Worm (Caenorhabditis elegans) whole organism, midembryonic: Measurements from ENCODE around the gene C55B6.5.

Source experiments
- T22C8.4 ChIP-seq: fragments of 200-800 bp; sonication (Bioruptor generic); IDR thresholded peaks from 2 replicates; pipeline ENCODE4 v1.3.6; 2022; ENCODE audit warnings: missing genetic modification characterization, missing compliant biosample characterization
- cog-1 ChIP-seq: sonication (generic microtip); optimal IDR thresholded peaks from 2 replicates; lab custom pipeline; 2016; ENCODE audit warnings: missing genetic modification characterization, missing compliant biosample characterization
- flt-1 ChIP-seq: fragments of 200-800 bp; sonication (Bioruptor generic); IDR thresholded peaks from 2 replicates; pipeline ENCODE4 v1.3.6; 2022; ENCODE audit warnings: missing genetic modification characterization, missing compliant biosample characterization
- klf-2 ChIP-seq: fragments of 200-800 bp; sonication (Bioruptor generic); conservative IDR thresholded peaks from 2 replicates; pipeline ENCODE4 v1.3.6; 2022; ENCODE audit warnings: missing genetic modification reagents, missing genetic modification characterization, missing compliant biosample characterization
- med-1 ChIP-seq: sonication (generic microtip); optimal IDR thresholded peaks from 2 replicates; lab custom pipeline; 2017; ENCODE audit warnings: missing genetic modification characterization, mild to moderate bottlenecking, missing compliant biosample characterization, antibody characterized with exemption, missing genetic modification reagents; ENCODE audit not compliant: insufficient read depth
- ref-1 ChIP-seq: fragments of 200-800 bp; sonication (Bioruptor generic); conservative IDR thresholded peaks from 2 replicates; pipeline ENCODE4 v1.3.6; 2022; ENCODE audit warnings: missing genetic modification reagents, missing genetic modification characterization, missing compliant biosample characterization
- tab-1 ChIP-seq: fragments of 200-800 bp; sonication (Bioruptor generic); IDR thresholded peaks from 2 replicates; pipeline ENCODE4 v1.3.6; 2022; ENCODE audit warnings: missing genetic modification characterization, missing compliant biosample characterization
- ztf-23 ChIP-seq: fragments of 200-800 bp; sonication (Bioruptor generic); IDR thresholded peaks from 2 replicates; pipeline ENCODE4 v1.3.6; 2022; ENCODE audit warnings: missing genetic modification reagents, missing genetic modification characterization, missing compliant biosample characterization
- ztf-29 ChIP-seq: fragments of 200-800 bp; sonication (Bioruptor generic); IDR thresholded peaks from 2 replicates; pipeline ENCODE4 v1.3.6; 2022; ENCODE audit warnings: missing genetic modification reagents, missing genetic modification characterization, missing compliant biosample characterization

Gene C55B6.5

DNA sequence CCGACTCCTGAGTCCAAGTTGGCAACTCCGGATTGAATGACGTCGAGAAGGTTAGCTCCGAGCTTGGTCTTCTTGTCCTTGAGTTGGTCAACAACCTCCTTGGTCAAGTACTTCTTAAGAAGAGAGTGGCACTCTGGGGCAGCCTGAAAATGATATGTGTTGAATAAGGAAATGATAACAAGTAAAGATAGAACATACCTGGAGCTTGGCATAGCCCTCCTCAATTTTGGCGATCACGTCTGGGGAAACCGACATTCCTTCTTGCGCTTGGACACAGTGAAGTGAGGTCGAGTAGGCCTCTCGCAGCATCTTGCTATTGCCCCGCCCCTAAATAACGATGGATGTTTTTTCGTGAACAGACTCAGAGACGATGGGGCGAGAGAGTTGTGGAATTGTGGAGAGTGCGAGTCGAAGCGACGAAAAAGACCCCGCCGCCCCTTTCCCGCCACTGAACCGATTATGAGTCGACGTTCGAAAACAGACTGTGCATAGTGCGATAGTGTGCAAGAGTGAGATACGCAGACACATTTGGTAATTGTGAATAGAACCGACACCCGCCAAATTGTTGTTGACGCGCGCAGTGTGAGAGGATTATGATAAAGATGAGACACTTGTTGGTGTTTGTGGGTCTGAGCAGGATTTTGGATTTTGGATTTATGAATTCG lies 27.2 kb upstream of the C55B6.5 start:
- TF ChIP-seq ref-1 (GFP tag; lab: Robert Waterston, UW) (no peak), T22C8.4 (no peak), cog-1 (tag; lab: Kevin White, UChicago) (peak; percentile 86)

DNA sequence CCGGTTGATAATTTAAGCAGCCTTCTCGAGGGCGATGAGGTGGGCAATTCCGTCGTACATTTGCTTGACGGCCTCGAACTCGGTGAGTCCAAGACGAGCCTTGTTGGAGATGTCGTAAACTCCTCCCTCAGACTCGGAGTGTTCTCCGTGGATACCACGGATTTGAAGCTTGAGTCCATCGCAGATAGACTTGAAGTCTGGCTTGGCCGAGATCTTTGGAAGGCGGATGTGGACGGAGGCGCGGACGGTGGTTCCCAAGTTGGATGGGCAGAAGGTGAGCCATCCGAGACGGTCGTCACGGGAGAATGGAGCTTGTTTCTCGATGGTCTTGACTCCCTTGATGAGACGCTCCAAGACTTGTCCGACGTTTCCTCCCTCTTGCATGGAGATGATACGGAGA lies 25.8 kb upstream of the C55B6.5 start:
- TF ChIP-seq flt-1 (0 out of 2 replicates have a peak, but pooled peaks have one; percentile 23), cog-1 (tag; lab: Kevin White, UChicago) (no peak)

DNA sequence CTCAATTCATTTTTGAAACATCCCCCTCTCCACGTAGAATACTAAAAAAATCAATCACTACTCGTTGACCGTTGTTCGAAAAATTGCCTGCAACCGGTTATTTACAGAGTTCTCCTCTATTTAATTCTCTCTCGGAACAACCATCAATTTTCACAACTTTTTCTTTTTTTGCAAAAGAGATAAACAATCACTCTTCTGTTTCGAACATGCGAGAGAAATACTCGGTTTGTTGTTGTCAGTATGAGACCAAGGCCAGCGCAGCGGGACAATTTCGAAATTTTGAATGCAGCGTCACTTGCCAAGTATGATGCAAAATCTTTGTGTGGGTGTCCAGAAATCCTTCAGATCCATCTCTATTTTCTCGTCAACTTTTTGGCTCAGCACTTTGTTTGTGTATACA lies 25.2 kb upstream of the C55B6.5 start:
- TF ChIP-seq ref-1 (GFP tag; lab: Robert Waterston, UW), result no peak
- TF ChIP-seq T22C8.4, result no peak
- TF ChIP-seq tab-1, result no peak
- TF ChIP-seq ztf-29 (GFP tag; lab: Robert Waterston, UW), result no peak
- TF ChIP-seq klf-2 (GFP tag; lab: Robert Waterston, UW), result no peak
- TF ChIP-seq cog-1 (tag; lab: Kevin White, UChicago), result no peak
- TF ChIP-seq med-1, result no peak
- no peak for TF ChIP-seq flt-1
- TF ChIP-seq ztf-23 (GFP tag; lab: Robert Waterston, UW), result no peak

DNA sequence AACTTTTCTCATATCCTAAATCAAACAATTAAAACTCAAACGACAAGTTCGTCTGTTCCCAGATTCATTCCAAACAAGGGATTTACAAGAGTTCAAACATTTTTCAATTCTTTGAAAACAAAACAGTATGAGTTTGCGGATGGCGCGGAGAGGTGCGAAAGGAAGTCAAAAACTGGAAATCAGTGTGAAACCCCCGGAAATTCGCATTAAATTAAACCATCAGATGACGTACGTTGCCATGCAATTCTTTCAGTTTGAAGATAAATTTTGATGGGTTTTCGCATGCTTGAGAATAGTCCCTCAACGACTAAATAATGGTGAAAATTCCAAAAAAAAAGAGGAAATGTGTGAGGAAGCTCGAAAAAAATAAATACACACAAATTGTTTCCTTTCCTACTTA lies 24.3 kb upstream of the C55B6.5 start:
- TF ChIP-seq T22C8.4, result no peak
- no peak for TF ChIP-seq ztf-23 (GFP tag; lab: Robert Waterston, UW)
- no peak for TF ChIP-seq cog-1 (tag; lab: Kevin White, UChicago)
- no peak for TF ChIP-seq med-1
- no peak for TF ChIP-seq ztf-29 (GFP tag; lab: Robert Waterston, UW)
- no peak for TF ChIP-seq flt-1
- no peak for TF ChIP-seq klf-2 (GFP tag; lab: Robert Waterston, UW)
- no peak for TF ChIP-seq ref-1 (GFP tag; lab: Robert Waterston, UW)
- TF ChIP-seq tab-1, result no peak

DNA sequence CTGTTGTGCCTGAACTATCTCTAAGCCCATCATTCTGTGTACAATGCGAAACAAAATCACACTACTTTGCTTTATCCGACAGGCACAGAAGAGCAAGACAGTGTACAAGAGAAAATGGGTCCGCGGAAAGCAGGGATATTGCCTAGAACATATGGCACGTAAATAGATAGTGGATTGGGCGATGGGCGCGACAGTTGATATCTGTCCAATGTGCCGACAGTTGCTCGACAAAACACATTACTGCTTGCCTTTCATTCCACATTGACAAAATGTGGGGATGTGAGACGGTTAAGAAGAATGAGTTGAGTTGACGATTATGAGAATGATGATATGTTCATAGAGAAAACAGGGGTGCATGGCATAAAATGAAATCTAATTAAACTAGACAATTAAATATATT lies 19.9 kb upstream of the C55B6.5 start:
- TF ChIP-seq flt-1, result no peak
- TF ChIP-seq ztf-29 (GFP tag; lab: Robert Waterston, UW), result no peak
- TF ChIP-seq med-1, result no peak
- TF ChIP-seq klf-2 (GFP tag; lab: Robert Waterston, UW), result no peak
- TF ChIP-seq T22C8.4, result no peak

DNA sequence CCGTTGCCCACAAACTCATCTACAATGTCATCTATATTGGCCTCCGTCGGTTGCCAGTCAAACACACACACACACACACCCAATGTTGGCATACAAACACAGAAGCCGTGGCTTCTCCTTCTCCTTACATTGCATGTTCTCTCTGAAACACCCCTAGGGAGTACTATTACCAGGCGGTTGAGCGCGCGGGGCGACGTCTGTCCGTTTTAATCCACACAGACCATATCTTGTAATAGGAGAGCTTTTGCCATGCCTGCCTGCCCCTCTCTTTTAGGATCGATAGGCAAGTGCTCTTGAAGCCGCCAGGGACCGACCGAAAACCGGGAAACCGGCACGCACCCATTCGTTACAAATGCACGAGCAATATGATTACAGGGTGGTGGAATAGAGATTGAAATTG lies 19.4 kb upstream of the C55B6.5 start:
- TF ChIP-seq flt-1 (peak; percentile 56), ztf-23 (GFP tag; lab: Robert Waterston, UW) (no peak)

DNA sequence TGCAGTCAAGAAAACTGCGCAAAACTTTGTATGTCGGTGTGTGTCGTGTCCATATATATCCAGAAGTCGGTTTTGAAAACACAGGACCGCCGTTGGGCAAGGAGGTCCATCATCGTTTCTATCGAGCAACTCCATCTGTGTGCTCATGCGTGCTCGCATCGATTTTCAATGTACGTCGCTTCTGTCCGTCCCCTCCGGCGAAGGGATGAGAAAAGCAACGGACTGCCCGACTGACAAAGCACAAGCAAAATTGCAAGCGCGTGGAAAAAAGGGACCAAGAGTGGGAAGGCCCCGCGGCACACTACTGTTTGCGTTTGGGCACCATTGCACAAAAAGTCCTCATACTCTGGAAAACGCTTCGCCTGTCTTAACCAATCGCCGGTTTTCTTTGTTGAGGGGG lies 17.3 kb upstream of the C55B6.5 start:
- TF ChIP-seq T22C8.4 (0 out of 2 replicates have a peak, but pooled peaks have one; percentile 11), ref-1 (GFP tag; lab: Robert Waterston, UW) (no peak), ztf-29 (GFP tag; lab: Robert Waterston, UW) (no peak), tab-1 (no peak; the same call in 1 of the 2 replicates), cog-1 (tag; lab: Kevin White, UChicago) (no peak)

DNA sequence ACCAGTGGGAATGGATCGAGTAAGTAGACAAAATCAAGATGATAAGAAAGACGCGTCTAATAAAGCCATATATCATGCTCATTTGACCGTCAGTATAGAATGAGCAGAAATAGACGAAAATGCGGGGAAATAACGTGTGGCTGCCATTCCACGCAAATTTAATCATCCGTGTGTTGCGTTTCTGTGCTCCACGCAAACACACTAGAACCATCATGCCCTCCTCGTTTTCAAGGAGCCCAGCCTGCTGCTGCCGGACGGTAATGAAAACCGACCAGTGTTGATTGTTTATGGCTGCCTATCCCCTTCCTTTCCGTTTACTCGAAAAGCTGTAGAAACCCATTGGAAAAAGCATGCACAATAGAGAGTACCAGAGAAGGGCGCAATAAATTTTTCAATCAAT lies 15.1 kb upstream of the C55B6.5 start:
- no peak for TF ChIP-seq flt-1
- no peak for TF ChIP-seq ztf-23 (GFP tag; lab: Robert Waterston, UW)
- no peak for TF ChIP-seq med-1
- TF ChIP-seq ref-1 (GFP tag; lab: Robert Waterston, UW), result no peak
- no peak for TF ChIP-seq T22C8.4
- no peak for TF ChIP-seq klf-2 (GFP tag; lab: Robert Waterston, UW)
- TF ChIP-seq cog-1 (tag; lab: Kevin White, UChicago), result no peak
- no peak for TF ChIP-seq ztf-29 (GFP tag; lab: Robert Waterston, UW)
- no peak for TF ChIP-seq tab-1

DNA sequence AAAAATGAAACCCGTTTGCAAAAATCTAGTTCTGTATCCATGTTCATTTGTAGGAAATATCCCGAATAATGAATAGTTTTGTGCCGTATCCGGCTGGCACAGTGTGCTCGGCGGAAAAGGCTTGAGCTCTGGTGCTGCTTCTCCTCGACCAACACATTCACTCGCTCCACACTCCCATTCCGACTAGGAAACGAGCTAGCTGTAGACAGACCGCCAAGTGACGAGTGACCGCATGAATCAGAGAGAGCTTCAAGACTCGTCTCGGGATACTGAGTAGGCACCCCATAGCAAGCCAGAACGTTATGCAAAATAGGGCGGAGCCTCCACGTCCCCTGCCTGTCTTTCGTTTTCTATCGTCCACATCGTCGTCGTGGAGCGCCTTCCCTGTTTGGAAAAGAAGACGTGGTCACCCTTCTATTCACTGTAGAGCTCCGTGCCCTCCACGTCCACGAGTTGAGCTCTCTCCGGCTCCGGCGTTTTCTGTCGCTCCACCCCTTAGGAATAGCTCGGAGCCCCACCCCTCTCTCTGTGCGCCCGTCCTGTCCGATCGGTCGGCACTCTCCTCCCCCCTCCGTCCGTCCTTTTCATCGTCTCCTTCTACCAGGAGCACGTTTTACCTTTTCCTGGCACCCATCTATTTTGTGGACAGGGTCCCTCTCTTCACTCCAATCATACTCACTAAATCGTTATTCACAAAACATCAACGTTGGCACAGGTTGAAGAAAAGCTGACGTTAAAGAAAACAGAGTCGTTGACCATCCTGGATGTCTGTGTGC lies 12.8 kb upstream of the C55B6.5 start, which contains the start of gene syd-9:
Gene syd-9 (plus strand): TSS at position 394 of the 776 bp plus-strand sequence.
- TF ChIP-seq T22C8.4 (no peak), ref-1 (GFP tag; lab: Robert Waterston, UW) (no peak), ztf-23 (GFP tag; lab: Robert Waterston, UW) (no peak), ztf-29 (GFP tag; lab: Robert Waterston, UW) (no peak), flt-1 (no peak), med-1 (no peak), cog-1 (tag; lab: Kevin White, UChicago) (no peak), tab-1 (no peak), klf-2 (GFP tag; lab: Robert Waterston, UW) (no peak)

DNA sequence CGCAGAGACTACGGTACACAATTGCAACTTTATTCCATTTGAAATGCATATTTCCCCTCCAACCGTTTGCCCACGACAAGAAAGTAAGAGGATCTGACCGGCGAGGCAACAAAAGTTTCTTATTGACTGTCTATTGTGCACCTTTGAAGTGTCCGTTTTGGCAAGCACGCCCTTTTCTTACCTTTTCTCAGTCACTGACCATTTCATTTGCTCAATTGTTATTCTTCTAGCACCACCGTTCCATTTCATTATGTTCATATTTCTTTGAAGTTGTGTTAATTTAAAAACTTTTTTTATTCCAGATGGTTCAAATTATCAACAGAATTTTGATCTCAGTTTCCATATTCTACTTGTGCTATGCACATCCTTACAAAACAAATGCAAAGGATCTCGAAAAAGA lies 6.3 kb upstream of the C55B6.5 start, which contains the start of gene spp-22:
Gene spp-22 (plus strand): TSS at position 301 of the 400 bp plus-strand sequence.
- TF ChIP-seq T22C8.4 (no peak), ztf-29 (GFP tag; lab: Robert Waterston, UW) (no peak), med-1 (no peak), flt-1 (no peak), ztf-23 (GFP tag; lab: Robert Waterston, UW) (no peak), tab-1 (no peak), ref-1 (GFP tag; lab: Robert Waterston, UW) (no peak), cog-1 (tag; lab: Kevin White, UChicago) (no peak), klf-2 (GFP tag; lab: Robert Waterston, UW) (no peak)
